Worm (Caenorhabditis elegans) whole organism, L2 larva: Measurements from ENCODE around the gene acs-18.

ENCODE experiments used
- ZK546.5 ChIP-seq: sonication (generic microtip); optimal IDR thresholded peaks from 2 replicates; lab custom pipeline; 2017; ENCODE audit warnings: missing biosample characterization, missing genetic modification characterization
- aly-2 ChIP-seq: fragments of 150-350 bp; optimal IDR thresholded peaks from 2 replicates; lab custom pipeline; 2014; ENCODE audit warnings: missing biosample characterization, missing genetic modification characterization
- ceh-16 ChIP-seq: fragments of 150-350 bp; optimal IDR thresholded peaks from 2 replicates; lab custom pipeline; 2014; ENCODE audit warnings: missing biosample characterization, missing genetic modification characterization
- fos-1 ChIP-seq: fragments of 150-350 bp; optimal IDR thresholded peaks from 2 replicates; lab custom pipeline; 2014; ENCODE audit warnings: missing biosample characterization, missing genetic modification characterization
- mab-5 ChIP-seq: fragments of 150-350 bp; optimal IDR thresholded peaks from 2 replicates; lab custom pipeline; 2014; ENCODE audit warnings: missing biosample characterization, missing genetic modification characterization
- nhr-11 ChIP-seq: fragments of 150-350 bp; optimal IDR thresholded peaks from 2 replicates; lab custom pipeline; 2014; ENCODE audit warnings: missing biosample characterization, missing genetic modification characterization
- nhr-12 ChIP-seq: fragments of 150-350 bp; optimal IDR thresholded peaks from 2 replicates; lab custom pipeline; 2014; ENCODE audit warnings: missing biosample characterization, missing genetic modification characterization
- nhr-25 ChIP-seq: fragments of 150-350 bp; sonication (generic microtip); optimal IDR thresholded peaks from 3 replicates; lab custom pipeline; 2014; ENCODE audit warnings: missing biosample characterization, missing genetic modification characterization
- nhr-77 ChIP-seq: fragments of 150-350 bp; optimal IDR thresholded peaks from 2 replicates; lab custom pipeline; 2014; ENCODE audit warnings: missing biosample characterization, missing genetic modification characterization
- sma-3 ChIP-seq: sonication (generic microtip); optimal IDR thresholded peaks from 2 replicates; lab custom pipeline; 2016; ENCODE audit warnings: missing genetic modification reagents, missing genetic modification characterization, missing compliant biosample characterization
- snpc-4 ChIP-seq: fragments of 150-350 bp; optimal IDR thresholded peaks from 2 replicates; lab custom pipeline; 2014; ENCODE audit warnings: missing biosample characterization, missing genetic modification characterization
- unc-39 ChIP-seq: fragments of 150-350 bp; optimal IDR thresholded peaks from 2 replicates; lab custom pipeline; 2014; ENCODE audit warnings: missing biosample characterization, missing genetic modification characterization

- TF ChIP-seq sma-3 (GFP tag; lab: Kevin White, UChicago) (no peak), ZK546.5 (no peak), mab-5 (tag; lab: Kevin White, UChicago) (no peak), unc-39 (tag; lab: Kevin White, UChicago) (no peak), fos-1 (tag; lab: Kevin White, UChicago) (no peak), snpc-4 (tag; lab: Kevin White, UChicago) (no peak), nhr-12 (no peak), nhr-11 (tag; lab: Kevin White, UChicago) (no peak), ceh-16 (tag; lab: Kevin White, UChicago) (no peak), aly-2 (tag; lab: Kevin White, UChicago) (no peak), nhr-77 (tag; lab: Kevin White, UChicago) (no peak), nhr-25 (no peak)
These were observed 34.1 kb upstream of the acs-18 start for ce11 chrIV:10347528-10347927.
